Fruit fly (Drosophila melanogaster) whole organism, embryonic: Measurements from ENCODE around the gene EMC3.

Experiments
- ATbp ChIP-seq: fragments of 200-800 bp; sonication (Bioruptor generic); optimal IDR thresholded peaks from 2 replicates; lab custom pipeline; 2017; ENCODE audit warnings: missing biosample characterization, mild to moderate bottlenecking, missing genetic modification characterization, missing genetic modification reagents
- CG10543 ChIP-seq: fragments of 200-800 bp; sonication (Bioruptor generic); optimal IDR thresholded peaks from 3 replicates; lab custom pipeline; 2017; ENCODE audit warnings: missing biosample characterization, mild to moderate bottlenecking, missing genetic modification characterization, moderate library complexity
- CG12219 ChIP-seq: fragments of 200-800 bp; sonication (Bioruptor generic); optimal IDR thresholded peaks from 3 replicates; lab custom pipeline; 2018; ENCODE audit warnings: missing biosample characterization, mild to moderate bottlenecking, missing genetic modification characterization
- CG12236 ChIP-seq: fragments of 200-800 bp; sonication (Bioruptor generic); optimal IDR thresholded peaks from 2 replicates; lab custom pipeline; 2016; ENCODE audit warnings: missing biosample characterization, missing genetic modification characterization
- CG12299 ChIP-seq: fragments of 200-800 bp; sonication (Bioruptor generic); optimal IDR thresholded peaks from 2 replicates; lab custom pipeline; 2018; ENCODE audit warnings: missing biosample characterization, mild to moderate bottlenecking, missing genetic modification characterization
- CG12769 ChIP-seq: fragments of 200-800 bp; sonication (Bioruptor generic); optimal IDR thresholded peaks from 2 replicates; lab custom pipeline; 2019; ENCODE audit warnings: missing biosample characterization, mild to moderate bottlenecking, missing genetic modification characterization, moderate library complexity
- CG14441 ChIP-seq: fragments of 200-800 bp; sonication (Bioruptor generic); IDR thresholded peaks from 2 replicates; pipeline ENCODE4 v1.3.6; 2022; ENCODE audit warnings: missing biosample characterization, missing genetic modification characterization
- CG17802 ChIP-seq: fragments of 200-800 bp; sonication (Bioruptor generic); optimal IDR thresholded peaks from 2 replicates; lab custom pipeline; 2018; ENCODE audit warnings: missing biosample characterization, mild to moderate bottlenecking, missing genetic modification characterization, moderate library complexity
- CG17829 ChIP-seq: fragments of 200-800 bp; optimal IDR thresholded peaks from 2 replicates; lab custom pipeline; 2019; ENCODE audit warnings: missing biosample characterization, mild to moderate bottlenecking, missing genetic modification characterization, moderate library complexity
- CG18619 ChIP-seq: fragments of 200-800 bp; sonication (Bioruptor generic); optimal IDR thresholded peaks from 3 replicates; lab custom pipeline; 2017; ENCODE audit warnings: missing biosample characterization, mild to moderate bottlenecking, missing genetic modification characterization
- CG30403 ChIP-seq: fragments of 200-800 bp; sonication (Bioruptor generic); optimal IDR thresholded peaks from 3 replicates; lab custom pipeline; 2016; ENCODE audit warnings: missing biosample characterization, missing genetic modification characterization
- CG30431 ChIP-seq: fragments of 200-800 bp; sonication (Bioruptor generic); optimal IDR thresholded peaks from 2 replicates; lab custom pipeline; 2017; ENCODE audit warnings: missing biosample characterization, missing genetic modification characterization
- CG3847 ChIP-seq: fragments of 200-800 bp; sonication (Bioruptor generic); IDR thresholded peaks from 2 replicates; pipeline ENCODE4 v1.3.6; 2022; ENCODE audit warnings: missing biosample characterization, missing genetic modification characterization
- CG3995 ChIP-seq: fragments of 200-800 bp; sonication (Bioruptor generic); optimal IDR thresholded peaks from 3 replicates; lab custom pipeline; 2016; ENCODE audit warnings: missing biosample characterization, missing genetic modification characterization
- CG5245 ChIP-seq: fragments of 200-800 bp; sonication (Bioruptor generic); optimal IDR thresholded peaks from 3 replicates; lab custom pipeline; 2016; ENCODE audit warnings: missing biosample characterization, missing genetic modification characterization
- CG7839 ChIP-seq: fragments of 200-800 bp; sonication (Bioruptor generic); optimal IDR thresholded peaks from 3 replicates; lab custom pipeline; 2018; ENCODE audit warnings: missing biosample characterization, mild to moderate bottlenecking, missing genetic modification characterization, moderate library complexity
- CG8924 ChIP-seq: fragments of 200-800 bp; optimal IDR thresholded peaks from 3 replicates; lab custom pipeline; 2019; ENCODE audit warnings: missing biosample characterization, mild to moderate bottlenecking, missing genetic modification characterization, moderate library complexity
- D19A ChIP-seq: fragments of 200-800 bp; optimal IDR thresholded peaks from 3 replicates; lab custom pipeline; 2019; ENCODE audit warnings: missing biosample characterization, mild to moderate bottlenecking, missing genetic modification characterization, moderate library complexity
- Deaf1 ChIP-seq: fragments of 200-800 bp; optimal IDR thresholded peaks from 3 replicates; lab custom pipeline; 2019; ENCODE audit warnings: missing biosample characterization, mild to moderate bottlenecking, missing genetic modification characterization, moderate library complexity
- GATAe ChIP-seq: fragments of 200-800 bp; sonication (Bioruptor generic); conservative IDR thresholded peaks from 2 replicates; pipeline ENCODE4 v1.3.6; 2022; ENCODE audit warnings: missing biosample characterization, missing genetic modification characterization
- HHEX ChIP-seq: fragments of 200-800 bp; sonication (Bioruptor generic); optimal IDR thresholded peaks from 3 replicates; lab custom pipeline; 2017; ENCODE audit warnings: missing biosample characterization, mild to moderate bottlenecking, missing genetic modification characterization, missing genetic modification reagents
- HLHmδ ChIP-seq: fragments of 200-800 bp; sonication (Bioruptor generic); optimal IDR thresholded peaks from 2 replicates; lab custom pipeline; 2018; ENCODE audit warnings: missing biosample characterization, mild to moderate bottlenecking, missing genetic modification characterization, moderate library complexity
- Hr3 ChIP-seq: fragments of 200-800 bp; sonication (Bioruptor generic); optimal IDR thresholded peaks from 3 replicates; lab custom pipeline; 2016; ENCODE audit warnings: missing biosample characterization, missing genetic modification characterization
- MESR4 ChIP-seq: fragments of 200-800 bp; sonication (Bioruptor generic); optimal IDR thresholded peaks from 2 replicates; lab custom pipeline; 2018; ENCODE audit warnings: missing biosample characterization, mild to moderate bottlenecking, missing genetic modification characterization, moderate library complexity
- Meics ChIP-seq: fragments of 200-800 bp; sonication (Bioruptor generic); optimal IDR thresholded peaks from 2 replicates; lab custom pipeline; 2017; ENCODE audit warnings: missing biosample characterization, mild to moderate bottlenecking, missing genetic modification characterization
- Mes4 ChIP-seq: fragments of 200-800 bp; sonication (Bioruptor generic); optimal IDR thresholded peaks from 2 replicates; lab custom pipeline; 2016; ENCODE audit warnings: missing biosample characterization, missing genetic modification characterization
- Side ChIP-seq: fragments of 200-800 bp; sonication (Bioruptor generic); optimal IDR thresholded peaks from 2 replicates; lab custom pipeline; 2016; ENCODE audit warnings: missing biosample characterization, missing genetic modification characterization
- Sox102F ChIP-seq: fragments of 200-800 bp; sonication (Bioruptor generic); optimal IDR thresholded peaks from 2 replicates; lab custom pipeline; 2018; ENCODE audit warnings: missing biosample characterization, mild to moderate bottlenecking, missing genetic modification characterization, moderate library complexity
- TFAM ChIP-seq: fragments of 200-800 bp; sonication (Bioruptor generic); optimal IDR thresholded peaks from 2 replicates; lab custom pipeline; 2017; ENCODE audit warnings: missing biosample characterization, missing genetic modification characterization, inconsistent platforms
- YL-1 ChIP-seq: fragments of 200-800 bp; sonication (Bioruptor generic); optimal IDR thresholded peaks from 3 replicates; lab custom pipeline; 2017; ENCODE audit warnings: missing biosample characterization, mild to moderate bottlenecking, missing genetic modification characterization
- bcd ChIP-seq: fragments of 200-800 bp; sonication (Bioruptor generic); optimal IDR thresholded peaks from 2 replicates; lab custom pipeline; 2017; ENCODE audit warnings: missing biosample characterization, mild to moderate bottlenecking, missing genetic modification characterization
- caup ChIP-seq: fragments of 200-800 bp; sonication (Bioruptor generic); optimal IDR thresholded peaks from 3 replicates; lab custom pipeline; 2017; ENCODE audit warnings: missing biosample characterization, mild to moderate bottlenecking, missing genetic modification characterization, moderate library complexity; ENCODE audit not compliant: severe bottlenecking
- ci ChIP-seq: fragments of 200-800 bp; sonication (Bioruptor generic); IDR thresholded peaks from 3 replicates; pipeline ENCODE4 v1.3.6; 2022; ENCODE audit warnings: missing biosample characterization, missing genetic modification characterization
- ems ChIP-seq: fragments of 200-800 bp; sonication (Bioruptor generic); optimal IDR thresholded peaks from 3 replicates; lab custom pipeline; 2016; ENCODE audit warnings: missing biosample characterization, missing genetic modification characterization
- gce ChIP-seq: fragments of 200-800 bp; sonication (Bioruptor generic); IDR thresholded peaks from 3 replicates; pipeline ENCODE4 v1.3.6; 2022; ENCODE audit warnings: missing biosample characterization, missing genetic modification characterization
- gcm ChIP-seq: fragments of 200-800 bp; sonication (Bioruptor generic); optimal IDR thresholded peaks from 2 replicates; lab custom pipeline; 2019; ENCODE audit warnings: missing biosample characterization, mild to moderate bottlenecking, missing genetic modification characterization, moderate library complexity
- hkb ChIP-seq, 2 experiments: fragments of 200-800 bp in 1 of 2; fragments of >200 bp in 1 of 2; sonication (Bioruptor generic) in 1 of 2; IDR thresholded peaks in 1 of 2; optimal IDR thresholded peaks in 1 of 2; 2 replicates each; pipeline versions ENCODE4 v1.3.6 to Lab custom; 2017 to 2022; ENCODE audit warnings: missing biosample characterization in 1 of 2, missing genetic modification characterization in 1 of 2
- hth ChIP-seq: fragments of >200 bp; optimal IDR thresholded peaks from 2 replicates; lab custom pipeline; 2017; ENCODE audit warnings: inconsistent platforms
- knrl ChIP-seq: fragments of 200-800 bp; sonication (Bioruptor generic); IDR thresholded peaks from 3 replicates; pipeline ENCODE4 v1.3.6; 2022; ENCODE audit warnings: missing biosample characterization, missing genetic modification characterization; ENCODE audit not compliant: partially characterized antibody
- lola ChIP-seq, 3 experiments: fragments of >200 bp in 2 of 3; fragments of 200-800 bp in 1 of 3; sonication (Bioruptor generic) in 1 of 3; optimal IDR thresholded peaks; 2 replicates each; lab custom pipeline; 2017 to 2019; ENCODE audit warnings: missing biosample characterization in 3 of 3, missing genetic modification characterization in 3 of 3, mild to moderate bottlenecking in 1 of 3, moderate library complexity in 1 of 3
- odd ChIP-seq: fragments of 200-800 bp; sonication (Bioruptor generic); optimal IDR thresholded peaks from 2 replicates; lab custom pipeline; 2017; ENCODE audit warnings: missing biosample characterization, mild to moderate bottlenecking, missing genetic modification characterization
- otp ChIP-seq: fragments of 200-800 bp; sonication (Bioruptor generic); IDR thresholded peaks from 3 replicates; pipeline ENCODE4, ENCODE4 v1.3.6; 2022; ENCODE audit warnings: missing biosample characterization, missing genetic modification characterization
- slou ChIP-seq: fragments of 200-800 bp; sonication (Bioruptor generic); optimal IDR thresholded peaks from 3 replicates; lab custom pipeline; 2016; ENCODE audit warnings: missing biosample characterization, missing genetic modification characterization
- stc ChIP-seq: fragments of 200-800 bp; sonication (Bioruptor generic); IDR thresholded peaks from 2 replicates; pipeline ENCODE4 v1.3.6; 2022; ENCODE audit warnings: missing biosample characterization, missing genetic modification characterization
- trh ChIP-seq: fragments of 200-800 bp; sonication (Bioruptor generic); optimal IDR thresholded peaks from 2 replicates; lab custom pipeline; 2016; ENCODE audit warnings: missing biosample characterization, missing genetic modification characterization
- tup ChIP-seq: fragments of 200-800 bp; sonication (Bioruptor generic); optimal IDR thresholded peaks from 2 replicates; lab custom pipeline; 2016; ENCODE audit warnings: missing biosample characterization, mild to moderate bottlenecking, missing genetic modification characterization, moderate library complexity
- unpg ChIP-seq: fragments of 200-800 bp; sonication (Bioruptor generic); optimal IDR thresholded peaks from 3 replicates; lab custom pipeline; 2018; ENCODE audit warnings: missing biosample characterization, mild to moderate bottlenecking, missing genetic modification characterization, moderate library complexity
- wdn ChIP-seq: fragments of 200-800 bp; sonication (Bioruptor generic); IDR thresholded peaks from 2 replicates; pipeline ENCODE4 v1.3.6; 2022; ENCODE audit warnings: missing biosample characterization, missing genetic modification characterization
- wek ChIP-seq: fragments of 200-800 bp; sonication (Bioruptor generic); optimal IDR thresholded peaks from 3 replicates; lab custom pipeline; 2018; ENCODE audit warnings: missing biosample characterization, mild to moderate bottlenecking, missing genetic modification characterization, moderate library complexity

Gene EMC3

dm6 chr2L:10756049-10756448 lies 23.8 kb upstream of the EMC3 start, which contains the start of gene CG17124 (continued):
- TF ChIP-seq YL-1 (GFP tag; lab: Kevin White, UChicago), result peak; percentile 7
- TF ChIP-seq TFAM (GFP tag; lab: Kevin White, UChicago), result no peak
- TF ChIP-seq CG12299 (tag; lab: Kevin White, UChicago), result peak; percentile 76
- peak; percentile 38; the same call in 1 of the 3 replicates for TF ChIP-seq knrl (GFP tag; lab: Robert Waterston, UW)
- peak; percentile 77 for TF ChIP-seq CG12769 (tag; lab: Kevin White, UChicago)
- TF ChIP-seq tup (GFP tag; lab: Kevin White, UChicago), result no peak
- no peak for TF ChIP-seq Sox102F
- no peak for TF ChIP-seq slou (GFP tag; lab: Kevin White, UChicago)
- TF ChIP-seq HLHmδ (GFP tag; lab: Kevin White, UChicago), result peak; percentile 71
- TF ChIP-seq gcm (GFP tag; lab: Kevin White, UChicago), result peak; percentile 15
- TF ChIP-seq gce (GFP tag; lab: Robert Waterston, UW), result 0 out of 3 replicates have a peak, but pooled peaks have one; percentile 12
- TF ChIP-seq CG5245 (GFP tag; lab: Kevin White, UChicago), result no peak
- TF ChIP-seq CG30431 (GFP tag; lab: Kevin White, UChicago), result no peak
- TF ChIP-seq GATAe (GFP tag; lab: Robert Waterston, UW), result no peak
- peak; percentile 60 for TF ChIP-seq caup (GFP tag; lab: Kevin White, UChicago)
- no peak for TF ChIP-seq CG17829 (tag; lab: Kevin White, UChicago)
- no peak for TF ChIP-seq CG18619 (GFP tag; lab: Kevin White, UChicago)
- TF ChIP-seq Mes4 (GFP tag; lab: Kevin White, UChicago), result no peak
- 0 out of 2 replicates have a peak, but pooled peaks have one; percentile 29 for TF ChIP-seq wdn
- TF ChIP-seq CG10543 (GFP tag; lab: Kevin White, UChicago), result peak; percentile 74
- TF ChIP-seq CG12219, result peak; percentile 23
- TF ChIP-seq bcd, result peak; percentile 18
- TF ChIP-seq stc, result peak; percentile 39; the same call in 1 of the 2 replicates
- no peak for TF ChIP-seq D19A (tag; lab: Kevin White, UChicago)
- peak; percentile 45 for TF ChIP-seq wek (GFP tag; lab: Kevin White, UChicago)
- no peak for TF ChIP-seq Hr3 (GFP tag; lab: Kevin White, UChicago)
- 0 out of 3 replicates have a peak, but pooled peaks have one; percentile 46 for TF ChIP-seq otp (GFP tag; lab: Robert Waterston, UW)
- no peak for TF ChIP-seq trh (GFP tag; lab: Kevin White, UChicago)
- no peak for TF ChIP-seq ems (GFP tag; lab: Kevin White, UChicago)
- TF ChIP-seq CG8924 (tag; lab: Kevin White, UChicago), result peak; percentile 49
- TF ChIP-seq lola (GFP tag; optimal IDR thresholded peaks at IDR 0.05; lab: Kevin White, UChicago), result no peak
- TF ChIP-seq Side (GFP tag; lab: Kevin White, UChicago), result peak; percentile 36

DNA sequence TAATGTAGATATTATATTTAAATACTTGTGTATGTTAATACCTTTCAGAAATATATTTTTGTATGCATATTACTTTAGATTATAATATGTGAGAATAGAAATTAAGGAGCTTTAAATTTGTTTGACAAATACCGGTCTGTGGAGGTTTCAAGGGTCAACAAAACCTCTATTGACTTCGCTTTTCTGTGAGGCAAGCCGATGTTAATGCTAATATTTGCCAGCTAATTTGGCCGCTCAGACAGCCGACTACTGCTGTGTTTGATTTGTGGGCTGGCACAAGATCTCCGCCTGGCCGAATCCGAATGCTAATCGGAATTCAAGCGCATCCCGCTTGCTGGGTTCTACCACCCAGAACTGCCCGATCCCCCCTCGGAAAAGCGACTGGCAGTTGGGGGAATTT lies 22.4 kb upstream of the EMC3 start:
- TF ChIP-seq CG17802 (tag; lab: Kevin White, UChicago) (no peak), hkb (optimal IDR thresholded peaks at IDR 0.05; lab: Kevin White, UChicago) (peak; percentile 64), hkb (GFP tag; IDR thresholded peaks at IDR 0.05; lab: Robert Waterston, UW) (no peak; the same call in 1 of the 2 replicates), CG7839 (tag; lab: Kevin White, UChicago) (peak; percentile 7), CG30403 (no peak), MESR4 (GFP tag; lab: Kevin White, UChicago) (no peak), unpg (GFP tag; lab: Kevin White, UChicago) (peak; percentile 18), CG14441 (GFP tag; lab: Robert Waterston, UW) (no peak), CG12769 (tag; lab: Kevin White, UChicago) (peak; percentile 42), ci (GFP tag; lab: Robert Waterston, UW) (0 out of 3 replicates have a peak, but pooled peaks have one; percentile 20), Meics (GFP tag; lab: Kevin White, UChicago) (peak; percentile 25), CG12236 (no peak), CG3995 (GFP tag; lab: Kevin White, UChicago) (no peak), hth (no peak), HHEX (GFP tag; lab: Kevin White, UChicago) (no peak), knrl (GFP tag; lab: Robert Waterston, UW) (no peak), ATbp (GFP tag; lab: Kevin White, UChicago) (peak; percentile 29), CG3847 (GFP tag; lab: Robert Waterston, UW) (0 out of 2 replicates have a peak, but pooled peaks have one; percentile 13), odd (no peak), Deaf1 (tag; lab: Kevin White, UChicago) (no peak)
